Fruit fly (Drosophila melanogaster) whole organism: ENCODE data around the gene TwdlZ.

Experiments
- CG8478 ChIP-seq: fragments of >200 bp; optimal IDR thresholded peaks from 2 replicates; lab custom pipeline; 2018; ENCODE audit warnings: inconsistent platforms
- Dll ChIP-seq: fragments of >200 bp; optimal IDR thresholded peaks from 2 replicates; lab custom pipeline; 2017
- EcR ChIP-seq, 2 experiments: fragments of >200 bp; optimal IDR thresholded peaks; 2 replicates each; lab custom pipeline; 2017; ENCODE audit warnings: missing biosample characterization in 2 of 2, missing genetic modification characterization in 2 of 2, missing genetic modification reagents in 2 of 2
- pan ChIP-seq: fragments of >200 bp; optimal IDR thresholded peaks from 2 replicates; lab custom pipeline; 2017
- psq ChIP-seq: fragments of >200 bp; optimal IDR thresholded peaks from 2 replicates; lab custom pipeline; 2017
- usp ChIP-seq: fragments of >200 bp; optimal IDR thresholded peaks from 2 replicates; lab custom pipeline; 2017; ENCODE audit warnings: missing biosample characterization, missing genetic modification characterization, mixed read lengths

The TwdlZ gene

DNA sequence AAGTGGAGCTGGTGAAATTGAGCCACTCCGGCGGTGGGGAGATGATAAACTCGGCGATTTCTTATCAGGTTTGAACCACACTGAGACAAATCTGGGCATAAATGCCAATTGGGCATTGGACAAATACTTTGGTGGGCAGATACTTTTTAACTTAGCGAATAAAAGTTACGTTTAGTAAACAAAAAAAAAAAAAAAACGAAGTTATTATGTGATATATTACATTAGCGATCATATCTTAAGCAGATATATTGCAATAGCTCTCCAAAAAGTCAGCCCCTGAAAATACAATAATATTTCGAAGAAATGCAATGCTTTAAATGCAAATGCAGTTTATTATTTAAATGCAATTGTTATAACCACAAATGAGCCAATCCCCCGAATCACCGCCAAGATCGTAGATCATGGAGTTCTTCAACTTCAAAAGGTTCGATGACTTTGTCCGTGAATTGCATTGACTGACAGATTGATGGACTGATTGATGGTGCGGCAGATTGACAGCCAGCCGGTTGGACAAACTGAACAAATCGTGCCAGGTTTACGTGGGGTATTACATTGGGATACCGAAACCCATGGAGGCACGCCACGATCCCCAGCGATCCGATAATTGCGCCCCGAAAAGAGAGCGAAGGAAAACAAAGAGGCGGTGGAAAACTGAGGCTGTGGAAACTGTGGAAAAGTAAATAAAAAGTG, 40.0 kb upstream of the TwdlZ start:
- no peak for TF ChIP-seq CG8478
- no peak for TF ChIP-seq usp (GFP tag; lab: Kevin White, UChicago)
- TF ChIP-seq pan (lab: Kevin White, UChicago) = no peak
- no peak for TF ChIP-seq EcR (GFP tag; optimal IDR thresholded peaks at IDR 0.05; lab: Kevin White, UChicago)
- TF ChIP-seq Dll (lab: Kevin White, UChicago) = no peak
- TF ChIP-seq psq (lab: Kevin White, UChicago) = no peak

DNA sequence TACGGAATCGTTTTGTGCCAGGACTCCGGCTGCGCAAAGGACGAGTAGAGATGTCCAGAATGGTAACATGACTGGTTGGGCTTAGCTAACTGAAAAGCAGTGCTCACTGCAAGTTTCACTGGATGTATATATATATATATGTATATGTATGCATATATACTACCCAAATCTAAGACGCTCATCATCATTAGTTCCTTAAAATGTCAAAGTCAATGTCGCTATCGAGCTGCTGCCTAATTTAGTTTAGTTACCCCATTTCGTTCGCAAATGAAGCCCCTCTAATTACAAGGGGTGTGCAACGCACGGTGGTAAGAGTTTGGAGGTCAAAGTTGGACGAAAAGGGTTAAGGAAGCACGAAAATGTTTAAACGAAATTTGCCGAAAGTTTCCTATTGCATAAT, 37.9 kb upstream of the TwdlZ start, which contains the start of gene CG9676:
TSS of gene CG9676 (minus strand) at position 101 of the 400 bp plus-strand sequence.
- TF ChIP-seq usp (GFP tag; lab: Kevin White, UChicago) (no peak), EcR (GFP tag; optimal IDR thresholded peaks at IDR 0.05; lab: Kevin White, UChicago) (no peak), CG8478 (no peak), Dll (lab: Kevin White, UChicago) (no peak), psq (lab: Kevin White, UChicago) (no peak), pan (lab: Kevin White, UChicago) (no peak)

DNA sequence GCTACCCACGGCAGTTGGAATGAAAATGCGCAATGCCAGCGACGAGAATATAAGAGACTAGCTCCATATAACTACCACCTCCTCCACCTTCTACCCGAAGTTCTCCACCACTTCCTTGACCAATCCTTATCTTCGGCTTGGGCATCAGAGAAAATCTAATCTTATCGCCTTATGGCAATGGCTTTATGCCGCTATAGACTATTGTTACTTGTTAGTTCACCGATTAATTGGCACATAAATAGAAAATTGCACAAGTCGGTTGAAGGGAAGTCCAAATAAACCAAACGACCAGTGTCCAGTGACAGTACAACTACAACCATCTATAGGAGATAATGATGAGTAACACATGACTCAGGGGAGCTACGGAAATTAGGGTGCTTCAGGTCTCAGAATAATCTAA, 36.0 kb upstream of the TwdlZ start, which contains the start of gene sphe:
TSS of gene sphe (minus strand) at position 32 of the 400 bp plus-strand sequence.
- TF ChIP-seq psq (lab: Kevin White, UChicago) (no peak), usp (GFP tag; lab: Kevin White, UChicago) (no peak), EcR (GFP tag; optimal IDR thresholded peaks at IDR 0.05; lab: Kevin White, UChicago) (no peak), pan (lab: Kevin White, UChicago) (no peak), Dll (lab: Kevin White, UChicago) (no peak), CG8478 (no peak)

DNA sequence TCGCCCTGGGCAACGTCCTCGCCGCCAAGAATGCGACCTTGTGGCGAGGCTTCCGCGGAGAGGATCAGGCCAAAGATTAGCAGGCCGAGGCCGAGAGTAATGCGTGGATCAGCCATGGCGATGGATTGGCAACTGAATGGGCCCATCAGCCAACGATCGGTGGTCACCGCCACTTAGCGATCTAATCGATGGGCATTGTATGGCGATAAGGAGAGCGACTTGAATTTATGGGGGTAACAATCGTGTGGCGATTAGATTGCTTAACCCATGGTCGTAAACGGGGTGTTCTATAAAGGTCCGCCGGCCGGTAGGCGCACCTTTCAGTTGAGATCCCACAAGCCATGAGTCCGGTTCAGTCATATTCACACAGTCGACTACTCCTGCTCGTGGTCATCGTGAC, 34.2 kb upstream of the TwdlZ start, which contains the start of the genes CG9673 and CG4653:
TSS of gene CG9673 (minus strand) at position 138 of the 400 bp plus-strand sequence.
TSS of gene CG4653 (plus strand) at position 335 of the 400 bp plus-strand sequence.
- no peak for TF ChIP-seq pan (lab: Kevin White, UChicago)
- TF ChIP-seq usp (GFP tag; lab: Kevin White, UChicago) = no peak
- no peak for TF ChIP-seq EcR (GFP tag; optimal IDR thresholded peaks at IDR 0.05; lab: Kevin White, UChicago)
- TF ChIP-seq psq (lab: Kevin White, UChicago) = no peak
- no peak for TF ChIP-seq CG8478
- no peak for TF ChIP-seq Dll (lab: Kevin White, UChicago)

DNA sequence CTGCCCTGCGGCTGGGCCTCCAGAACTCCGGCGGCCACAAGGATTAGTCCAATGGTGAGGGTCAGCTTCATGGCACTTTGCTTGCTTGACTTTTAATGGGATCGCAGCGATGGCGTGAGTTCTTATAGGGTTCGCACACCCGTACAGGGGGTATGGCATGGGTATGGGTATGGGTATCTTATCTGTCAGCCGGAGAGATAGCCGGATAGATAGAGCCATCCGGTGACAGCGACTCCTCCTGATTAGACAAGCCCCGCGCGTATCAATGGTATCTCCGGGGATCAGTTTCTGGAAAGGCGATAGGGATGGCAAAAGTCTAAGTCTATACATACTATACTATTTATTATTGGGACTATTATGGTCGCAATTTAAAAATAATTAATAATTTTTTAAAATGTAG, 31.2 kb upstream of the TwdlZ start, which contains the start of gene CG9672:
TSS of gene CG9672 (minus strand) at position 101 of the 400 bp plus-strand sequence.
- TF ChIP-seq CG8478 = no peak
- TF ChIP-seq psq (lab: Kevin White, UChicago) = no peak
- no peak for TF ChIP-seq usp (GFP tag; lab: Kevin White, UChicago)
- no peak for TF ChIP-seq pan (lab: Kevin White, UChicago)
- no peak for TF ChIP-seq EcR (GFP tag; optimal IDR thresholded peaks at IDR 0.05; lab: Kevin White, UChicago)
- TF ChIP-seq Dll (lab: Kevin White, UChicago) = no peak

DNA sequence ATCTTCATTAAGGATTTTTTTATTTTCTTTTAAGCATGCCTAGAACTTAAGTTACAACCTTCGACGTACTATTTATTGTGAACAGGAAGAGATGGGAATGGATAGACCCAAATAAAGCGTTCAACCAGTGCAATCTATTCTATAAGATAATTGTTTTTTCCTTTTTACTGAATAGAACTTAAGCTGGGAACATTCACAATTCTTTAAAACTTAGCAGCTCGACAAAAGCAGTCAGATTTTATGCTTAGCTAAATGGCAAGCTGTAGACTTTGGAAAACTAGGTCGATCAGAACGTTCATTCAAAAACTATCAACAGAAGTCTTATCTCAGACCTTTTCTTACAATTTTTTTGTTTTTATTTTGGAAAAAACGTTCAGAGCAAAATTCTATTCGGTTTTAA, 27.0 kb upstream of the TwdlZ start, which contains the start of gene CG13008:
TSS of gene CG13008 (plus strand) at position 301 of the 400 bp plus-strand sequence.
- TF ChIP-seq EcR (GFP tag; optimal IDR thresholded peaks at IDR 0.05; lab: Kevin White, UChicago) (no peak), psq (lab: Kevin White, UChicago) (no peak), usp (GFP tag; lab: Kevin White, UChicago) (no peak), Dll (lab: Kevin White, UChicago) (no peak), pan (lab: Kevin White, UChicago) (no peak), CG8478 (no peak)

DNA sequence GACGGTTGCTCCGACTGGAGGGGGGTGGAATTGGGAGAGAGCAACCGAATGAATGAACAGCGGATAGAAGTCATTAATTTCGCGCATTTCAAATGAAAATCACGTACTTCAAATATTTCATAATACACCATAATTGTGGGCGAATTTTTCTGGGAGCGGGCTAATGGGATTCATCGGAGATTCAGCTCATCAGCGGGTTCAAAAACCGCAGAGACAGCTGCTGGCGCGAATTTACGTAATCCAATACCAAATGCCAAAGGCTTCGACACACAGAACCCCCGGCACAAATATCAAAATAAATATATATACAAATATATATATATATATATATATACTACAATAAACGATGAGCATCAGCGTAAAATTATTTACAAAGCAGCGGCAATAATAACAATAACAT, 21.3 kb upstream of the TwdlZ start:
- TF ChIP-seq Dll (lab: Kevin White, UChicago) (no peak), usp (GFP tag; lab: Kevin White, UChicago) (no peak), CG8478 (no peak), EcR (GFP tag; optimal IDR thresholded peaks at IDR 0.05; lab: Kevin White, UChicago) (no peak), pan (lab: Kevin White, UChicago) (no peak), psq (lab: Kevin White, UChicago) (no peak)

DNA sequence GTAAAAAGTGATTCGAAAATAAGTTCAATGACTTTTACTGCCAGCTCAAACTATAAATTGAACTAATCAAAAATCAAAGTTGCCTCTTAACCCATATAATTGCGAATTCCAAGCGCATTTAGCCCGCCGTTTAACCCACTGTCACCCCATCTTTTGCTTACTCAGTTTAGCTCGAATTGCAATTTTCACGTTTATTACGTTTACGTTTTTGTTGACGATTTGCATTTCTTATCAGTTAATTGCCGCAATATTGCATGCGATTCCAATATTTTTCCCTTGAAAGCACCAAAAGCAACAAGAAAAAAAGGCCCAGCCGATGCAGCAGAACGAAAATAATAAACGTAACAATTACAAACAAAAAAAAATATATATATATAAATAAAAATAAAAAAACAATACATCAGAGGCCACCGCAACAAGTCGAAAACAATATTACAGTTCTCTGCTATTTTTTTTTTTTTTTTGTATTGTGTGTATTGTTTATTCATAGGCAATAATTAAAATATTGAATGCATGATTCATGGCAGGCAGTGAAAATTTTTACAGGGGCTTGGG, 19.7 kb upstream of the TwdlZ start:
- TF ChIP-seq Dll (lab: Kevin White, UChicago) (no peak), pan (lab: Kevin White, UChicago) (no peak), CG8478 (no peak), EcR (GFP tag; optimal IDR thresholded peaks at IDR 0.05; lab: Kevin White, UChicago) (no peak), usp (GFP tag; lab: Kevin White, UChicago) (no peak), psq (lab: Kevin White, UChicago) (no peak)

DNA sequence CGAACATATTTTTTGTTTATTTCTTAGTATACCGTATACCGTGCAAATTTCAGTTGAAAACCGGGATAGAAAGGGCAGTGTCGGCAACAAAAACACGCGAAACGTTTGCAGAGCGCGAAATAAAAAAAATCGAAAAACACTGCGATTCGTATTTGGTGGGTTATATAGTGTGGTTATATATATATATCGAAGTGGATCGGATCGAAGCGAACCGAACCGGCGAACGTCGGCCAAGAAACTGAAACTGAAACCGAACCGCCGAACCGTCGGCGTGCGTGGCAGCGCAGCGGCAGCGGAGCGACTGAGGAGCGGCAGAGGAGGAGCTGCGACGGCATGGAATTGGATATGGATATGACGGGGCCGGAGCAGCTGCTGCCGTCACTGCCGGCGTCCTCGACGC, 16.8 kb upstream of the TwdlZ start, which contains the start of the genes CG32572 and CG34325:
TSS of gene CG32572 (plus strand) at position 16 of the 400 bp plus-strand sequence.
TSS of gene CG34325 (minus strand) at position 244 of the 400 bp plus-strand sequence.
- TF ChIP-seq CG8478 (no peak), pan (lab: Kevin White, UChicago) (no peak), Dll (lab: Kevin White, UChicago) (no peak), psq (lab: Kevin White, UChicago) (no peak), usp (GFP tag; lab: Kevin White, UChicago) (no peak), EcR (GFP tag; optimal IDR thresholded peaks at IDR 0.05; lab: Kevin White, UChicago) (no peak)

DNA sequence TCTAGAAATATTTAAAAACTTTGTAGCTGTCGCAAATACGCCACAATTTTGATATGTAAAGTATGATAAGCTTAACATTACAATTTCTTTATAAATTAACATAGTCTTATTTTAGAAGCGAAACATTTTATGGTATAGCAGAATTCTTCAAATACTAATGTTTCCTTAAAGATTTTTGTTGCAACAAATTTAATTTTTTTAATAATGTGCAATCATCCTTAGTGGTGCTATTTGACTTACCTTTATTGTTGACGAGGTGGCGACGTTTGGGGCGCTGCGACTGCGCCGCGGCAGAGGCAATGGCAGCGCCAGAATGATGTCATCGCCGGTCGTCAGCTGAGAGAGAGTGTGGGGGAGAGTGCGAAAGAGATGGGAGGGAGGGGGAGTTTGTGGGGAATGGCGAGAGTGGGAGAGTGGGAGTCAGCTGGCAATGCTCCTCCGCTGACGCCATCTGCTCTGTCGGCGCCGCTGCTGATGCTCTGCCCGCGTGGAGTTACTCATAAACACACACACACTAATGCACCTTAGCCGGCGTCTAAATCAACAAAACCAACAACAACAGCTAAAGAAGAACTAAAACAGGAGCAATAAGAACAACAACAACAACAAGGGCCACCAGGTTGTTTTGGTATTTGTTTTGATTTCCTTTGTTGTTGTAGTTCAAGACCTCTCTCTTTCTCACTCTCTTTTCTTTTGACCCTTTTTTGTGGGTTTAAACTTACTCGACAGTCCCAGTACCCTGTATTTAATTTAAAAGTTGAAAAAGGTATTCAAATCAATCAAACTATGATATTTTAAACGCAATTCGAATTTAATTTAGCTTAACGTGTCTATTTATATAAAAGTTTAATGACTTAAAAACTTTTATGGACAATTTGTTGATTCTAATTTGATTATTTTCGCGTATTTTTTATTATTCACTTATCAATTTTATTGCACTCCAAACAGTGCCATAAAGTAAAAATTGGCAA, 14.5 kb upstream of the TwdlZ start:
- TF ChIP-seq Dll (lab: Kevin White, UChicago) (peak; percentile 84), usp (GFP tag; lab: Kevin White, UChicago) (no peak), pan (lab: Kevin White, UChicago) (peak; percentile 71)
